Fruit fly (Drosophila melanogaster) whole organism, embryonic: Measurements from ENCODE around the gene CG2003.

Source experiments
- B-H2 ChIP-seq: fragments of 200-800 bp; sonication (Bioruptor generic); optimal IDR thresholded peaks from 2 replicates; lab custom pipeline; 2018; ENCODE audit warnings: missing biosample characterization, mild to moderate bottlenecking, missing genetic modification characterization
- CG14710 ChIP-seq: fragments of 200-800 bp; sonication (Bioruptor generic); optimal IDR thresholded peaks from 3 replicates; lab custom pipeline; 2019; ENCODE audit warnings: missing biosample characterization, mild to moderate bottlenecking, missing genetic modification characterization, moderate library complexity
- CG5953 ChIP-seq: fragments of 200-800 bp; sonication (Bioruptor generic); IDR thresholded peaks from 2 replicates; pipeline ENCODE4 v1.3.6; 2022; ENCODE audit warnings: missing biosample characterization, missing genetic modification characterization
- CG7839 ChIP-seq: fragments of 200-800 bp; sonication (Bioruptor generic); optimal IDR thresholded peaks from 3 replicates; lab custom pipeline; 2018; ENCODE audit warnings: missing biosample characterization, mild to moderate bottlenecking, missing genetic modification characterization, moderate library complexity
- Dfd ChIP-seq, 2 experiments: fragments of >200 bp; optimal IDR thresholded peaks; 2 replicates each; lab custom pipeline; 2017; ENCODE audit warnings: missing biosample characterization in 2 of 2, missing genetic modification characterization in 2 of 2
- Oaz ChIP-seq: fragments of 200-800 bp; sonication (Bioruptor generic); IDR thresholded peaks from 2 replicates; pipeline ENCODE4 v1.3.6; 2022; ENCODE audit warnings: missing biosample characterization, missing genetic modification characterization
- Sox100B ChIP-seq: fragments of 200-800 bp; sonication (Bioruptor generic); optimal IDR thresholded peaks from 3 replicates; lab custom pipeline; 2018; ENCODE audit warnings: missing biosample characterization, mild to moderate bottlenecking, missing genetic modification characterization
- bcd ChIP-seq: fragments of 200-800 bp; sonication (Bioruptor generic); optimal IDR thresholded peaks from 2 replicates; lab custom pipeline; 2017; ENCODE audit warnings: missing biosample characterization, mild to moderate bottlenecking, missing genetic modification characterization
- gcm ChIP-seq: fragments of 200-800 bp; sonication (Bioruptor generic); optimal IDR thresholded peaks from 2 replicates; lab custom pipeline; 2019; ENCODE audit warnings: missing biosample characterization, mild to moderate bottlenecking, missing genetic modification characterization, moderate library complexity
- hb ChIP-seq: fragments of 200-800 bp; sonication (Bioruptor generic); IDR thresholded peaks from 3 replicates; pipeline ENCODE4 v1.3.6; 2022; ENCODE audit warnings: missing biosample characterization, missing genetic modification characterization; ENCODE audit not compliant: partially characterized antibody
- psq ChIP-seq: fragments of 200-800 bp; sonication (Bioruptor generic); optimal IDR thresholded peaks from 2 replicates; lab custom pipeline; 2017; ENCODE audit warnings: missing biosample characterization, missing genetic modification characterization
- sob ChIP-seq: fragments of 200-800 bp; sonication (Bioruptor generic); IDR thresholded peaks from 2 replicates; pipeline ENCODE4 v1.3.6; 2022; ENCODE audit warnings: missing biosample characterization, missing genetic modification characterization

- no peak for TF ChIP-seq psq (GFP tag; lab: Kevin White, UChicago)
- TF ChIP-seq CG5953 (GFP tag; lab: Robert Waterston, UW) = no peak
- TF ChIP-seq bcd (GFP tag; lab: Kevin White, UChicago) = no peak
- no peak for TF ChIP-seq B-H2 (GFP tag; lab: Kevin White, UChicago)
- TF ChIP-seq CG7839 (tag; lab: Kevin White, UChicago) = no peak
- TF ChIP-seq Dfd (GFP tag; optimal IDR thresholded peaks at IDR 0.05; lab: Kevin White, UChicago) = no peak
- no peak for TF ChIP-seq gcm
- no peak for TF ChIP-seq Sox100B (GFP tag; lab: Kevin White, UChicago)
- no peak for TF ChIP-seq sob (GFP tag; lab: Robert Waterston, UW)
- TF ChIP-seq hb (GFP tag; lab: Robert Waterston, UW) = no peak
- no peak for TF ChIP-seq Oaz (GFP tag; lab: Robert Waterston, UW)
- no peak for TF ChIP-seq CG14710 (tag; lab: Kevin White, UChicago)
These were observed 51.2 kb downstream of the CG2003 start for dm6 chr3R:32029134-32029533.
